Fruit fly (Drosophila melanogaster) whole organism, embryonic: ENCODE results near the gene CG14431.

Experiments
- Ada2b ChIP-seq: fragments of 200-800 bp; sonication (Bioruptor generic); IDR thresholded peaks from 2 replicates; pipeline ENCODE4 v1.3.6; 2022; ENCODE audit warnings: missing biosample characterization, missing genetic modification characterization
- Blimp-1 ChIP-seq: fragments of 200-800 bp; sonication (Bioruptor generic); optimal IDR thresholded peaks from 3 replicates; lab custom pipeline; 2018; ENCODE audit warnings: missing biosample characterization, missing genetic modification characterization, mild to moderate bottlenecking, moderate library complexity, missing genetic modification reagents
- CG10267 ChIP-seq: fragments of 200-800 bp; sonication (Bioruptor generic); optimal IDR thresholded peaks from 2 replicates; lab custom pipeline; 2018; ENCODE audit warnings: missing biosample characterization, mild to moderate bottlenecking, missing genetic modification characterization, moderate library complexity
- CG10979 ChIP-seq: fragments of 200-800 bp; sonication (Bioruptor generic); optimal IDR thresholded peaks from 2 replicates; lab custom pipeline; 2018; ENCODE audit warnings: missing biosample characterization, mild to moderate bottlenecking, missing genetic modification characterization, moderate library complexity
- CG11398 ChIP-seq: fragments of 200-800 bp; sonication (Bioruptor generic); optimal IDR thresholded peaks from 2 replicates; lab custom pipeline; 2016; ENCODE audit warnings: missing biosample characterization, missing genetic modification characterization
- CG11696 ChIP-seq: fragments of 200-800 bp; sonication (Bioruptor generic); IDR thresholded peaks from 2 replicates; pipeline ENCODE4 v1.3.6; 2022; ENCODE audit warnings: missing biosample characterization, missing genetic modification characterization
- CG12071 ChIP-seq: fragments of 200-800 bp; sonication (Bioruptor generic); optimal IDR thresholded peaks from 3 replicates; lab custom pipeline; 2018; ENCODE audit warnings: missing biosample characterization, mild to moderate bottlenecking, missing genetic modification characterization
- CG12299 ChIP-seq: fragments of 200-800 bp; sonication (Bioruptor generic); optimal IDR thresholded peaks from 2 replicates; lab custom pipeline; 2018; ENCODE audit warnings: missing biosample characterization, mild to moderate bottlenecking, missing genetic modification characterization
- CG12391 ChIP-seq: fragments of 200-800 bp; sonication (Bioruptor generic); optimal IDR thresholded peaks from 3 replicates; lab custom pipeline; 2018; ENCODE audit warnings: missing biosample characterization, mild to moderate bottlenecking, missing genetic modification characterization, moderate library complexity
- CG13775 ChIP-seq: fragments of 200-800 bp; sonication (Bioruptor generic); optimal IDR thresholded peaks from 3 replicates; lab custom pipeline; 2017; ENCODE audit warnings: missing biosample characterization, mild to moderate bottlenecking, missing genetic modification characterization
- CG17385 ChIP-seq: fragments of 200-800 bp; sonication (Bioruptor generic); optimal IDR thresholded peaks from 3 replicates; lab custom pipeline; 2018; ENCODE audit warnings: missing biosample characterization, mild to moderate bottlenecking, missing genetic modification characterization
- CG17912 ChIP-seq: fragments of 200-800 bp; sonication (Bioruptor generic); optimal IDR thresholded peaks from 2 replicates; lab custom pipeline; 2018; ENCODE audit warnings: missing biosample characterization, mild to moderate bottlenecking, missing genetic modification characterization
- CG2120 ChIP-seq: fragments of 200-800 bp; sonication (Bioruptor generic); optimal IDR thresholded peaks from 3 replicates; lab custom pipeline; 2016; ENCODE audit warnings: missing biosample characterization, missing genetic modification characterization
- CG2202 ChIP-seq: fragments of 200-800 bp; sonication (Bioruptor generic); optimal IDR thresholded peaks from 2 replicates; lab custom pipeline; 2018; ENCODE audit warnings: missing biosample characterization, mild to moderate bottlenecking, missing genetic modification characterization
- CG2889 ChIP-seq: fragments of 200-800 bp; sonication (Bioruptor generic); IDR thresholded peaks from 3 replicates; pipeline ENCODE4 v1.3.6; 2022; ENCODE audit warnings: missing biosample characterization, missing genetic modification characterization
- CG34224 ChIP-seq: fragments of 200-800 bp; sonication (Bioruptor generic); IDR thresholded peaks from 3 replicates; pipeline ENCODE4 v1.3.6; 2022; ENCODE audit warnings: missing biosample characterization, missing genetic modification characterization; ENCODE audit not compliant: partially characterized antibody
- CG3838 ChIP-seq: fragments of 200-800 bp; sonication (Bioruptor generic); optimal IDR thresholded peaks from 3 replicates; lab custom pipeline; 2016; ENCODE audit warnings: missing biosample characterization, missing genetic modification characterization
- CG4820 ChIP-seq: fragments of 200-800 bp; sonication (Bioruptor generic); optimal IDR thresholded peaks from 3 replicates; lab custom pipeline; 2016; ENCODE audit warnings: missing biosample characterization, missing genetic modification characterization
- CG6272 ChIP-seq: fragments of 200-800 bp; sonication (Bioruptor generic); IDR thresholded peaks from 2 replicates; pipeline ENCODE4 v1.3.6; 2022; ENCODE audit warnings: missing biosample characterization, missing genetic modification characterization
- CG9437 ChIP-seq: fragments of 200-800 bp; sonication (Bioruptor generic); optimal IDR thresholded peaks from 2 replicates; lab custom pipeline; 2018; ENCODE audit warnings: missing biosample characterization, mild to moderate bottlenecking, missing genetic modification characterization
- CrebB ChIP-seq: fragments of 200-800 bp; sonication (Bioruptor generic); optimal IDR thresholded peaks from 3 replicates; lab custom pipeline; 2018; ENCODE audit warnings: missing biosample characterization, mild to moderate bottlenecking, missing genetic modification characterization
- Dll ChIP-seq: fragments of 200-800 bp; sonication (Bioruptor generic); IDR thresholded peaks from 4 replicates; pipeline ENCODE4 v1.3.6; 2022; ENCODE audit warnings: missing biosample characterization, missing genetic modification characterization; ENCODE audit not compliant: partially characterized antibody
- Elba2 ChIP-seq: fragments of 200-800 bp; sonication (Bioruptor generic); optimal IDR thresholded peaks from 3 replicates; lab custom pipeline; 2016; ENCODE audit warnings: missing biosample characterization, missing genetic modification characterization
- Gug ChIP-seq: fragments of 200-800 bp; sonication (Bioruptor generic); IDR thresholded peaks from 4 replicates; pipeline ENCODE4 v1.3.6; 2022; ENCODE audit warnings: missing biosample characterization, missing genetic modification characterization
- HLHmδ ChIP-seq: fragments of 200-800 bp; sonication (Bioruptor generic); optimal IDR thresholded peaks from 2 replicates; lab custom pipeline; 2018; ENCODE audit warnings: missing biosample characterization, mild to moderate bottlenecking, missing genetic modification characterization, moderate library complexity
- Hey ChIP-seq: fragments of 200-800 bp; sonication (Bioruptor generic); optimal IDR thresholded peaks from 3 replicates; lab custom pipeline; 2018; ENCODE audit warnings: missing biosample characterization, mild to moderate bottlenecking, missing genetic modification characterization
- Hr78 ChIP-seq, 2 experiments: fragments of 200-800 bp in 1 of 2; fragments of >200 bp in 1 of 2; sonication (Bioruptor generic) in 1 of 2; optimal IDR thresholded peaks; 2 replicates each; lab custom pipeline; 2017 to 2019; ENCODE audit warnings: missing biosample characterization in 2 of 2, missing genetic modification characterization in 2 of 2, mild to moderate bottlenecking in 1 of 2, moderate library complexity in 1 of 2
- Jarid2 ChIP-seq: fragments of 200-800 bp; sonication (Bioruptor generic); optimal IDR thresholded peaks from 3 replicates; lab custom pipeline; 2017; ENCODE audit warnings: mild to moderate bottlenecking, missing biosample characterization, missing genetic modification reagents, missing genetic modification characterization
- Pdp1 ChIP-seq, 2 experiments: fragments of 200-800 bp; sonication (Bioruptor generic); optimal IDR thresholded peaks; 3 replicates each; lab custom pipeline; 2016; ENCODE audit warnings: missing biosample characterization in 2 of 2, missing genetic modification characterization in 2 of 2, mild to moderate bottlenecking in 1 of 2, moderate library complexity in 1 of 2
- Sin3A ChIP-seq: fragments of >200 bp; optimal IDR thresholded peaks from 2 replicates; lab custom pipeline; 2018
- bigmax ChIP-seq: fragments of 200-800 bp; sonication (Bioruptor generic); optimal IDR thresholded peaks from 2 replicates; lab custom pipeline; 2018; ENCODE audit warnings: missing biosample characterization, mild to moderate bottlenecking, missing genetic modification characterization
- btn ChIP-seq: fragments of 200-800 bp; sonication (Bioruptor generic); optimal IDR thresholded peaks from 2 replicates; lab custom pipeline; 2016; ENCODE audit warnings: missing biosample characterization, missing genetic modification characterization
- croc ChIP-seq: fragments of 200-800 bp; sonication (Bioruptor generic); conservative IDR thresholded peaks from 3 replicates; pipeline ENCODE4 v1.3.6; 2022; ENCODE audit warnings: missing biosample characterization, missing genetic modification characterization
- cwo ChIP-seq: fragments of 200-800 bp; sonication (Bioruptor generic); optimal IDR thresholded peaks from 3 replicates; lab custom pipeline; 2017; ENCODE audit warnings: missing biosample characterization, missing genetic modification characterization, mild to moderate bottlenecking, moderate library complexity, missing genetic modification reagents
- dimm ChIP-seq: fragments of 200-800 bp; sonication (Bioruptor generic); IDR thresholded peaks from 2 replicates; pipeline ENCODE4 v1.3.6; 2022; ENCODE audit warnings: missing biosample characterization, missing genetic modification characterization
- ftz-f1 ChIP-seq: fragments of 200-800 bp; sonication (Bioruptor generic); optimal IDR thresholded peaks from 2 replicates; lab custom pipeline; 2016; ENCODE audit warnings: missing biosample characterization, missing genetic modification characterization
- gcm ChIP-seq: fragments of 200-800 bp; sonication (Bioruptor generic); optimal IDR thresholded peaks from 2 replicates; lab custom pipeline; 2019; ENCODE audit warnings: missing biosample characterization, mild to moderate bottlenecking, missing genetic modification characterization, moderate library complexity
- gem ChIP-seq: fragments of 200-800 bp; sonication (Bioruptor generic); optimal IDR thresholded peaks from 2 replicates; lab custom pipeline; 2019; ENCODE audit warnings: missing biosample characterization, mild to moderate bottlenecking, missing genetic modification characterization, moderate library complexity
- gro ChIP-seq: fragments of 200-800 bp; sonication (Bioruptor generic); optimal IDR thresholded peaks from 2 replicates; lab custom pipeline; 2016; ENCODE audit warnings: missing biosample characterization, missing genetic modification characterization
- ham ChIP-seq: fragments of 200-800 bp; sonication (Bioruptor generic); IDR thresholded peaks from 2 replicates; pipeline ENCODE4 v1.3.6; 2022; ENCODE audit warnings: missing biosample characterization, missing genetic modification characterization
- jigr1 ChIP-seq: fragments of 200-800 bp; sonication (Bioruptor generic); IDR thresholded peaks from 3 replicates; pipeline ENCODE4 v1.3.6; 2022; ENCODE audit warnings: missing biosample characterization, missing genetic modification characterization
- jumu ChIP-seq: fragments of 200-800 bp; sonication (Bioruptor generic); optimal IDR thresholded peaks from 3 replicates; lab custom pipeline; 2016; ENCODE audit warnings: missing biosample characterization, missing genetic modification characterization
- knrl ChIP-seq: fragments of 200-800 bp; sonication (Bioruptor generic); IDR thresholded peaks from 3 replicates; pipeline ENCODE4 v1.3.6; 2022; ENCODE audit warnings: missing biosample characterization, missing genetic modification characterization; ENCODE audit not compliant: partially characterized antibody
- mld ChIP-seq: fragments of 200-800 bp; sonication (Bioruptor generic); IDR thresholded peaks from 3 replicates; pipeline ENCODE4 v1.3.6; 2022; ENCODE audit warnings: missing biosample characterization, missing genetic modification characterization; ENCODE audit not compliant: partially characterized antibody
- pros ChIP-seq: fragments of 200-800 bp; sonication (Bioruptor generic); optimal IDR thresholded peaks from 3 replicates; lab custom pipeline; 2019; ENCODE audit warnings: missing biosample characterization, mild to moderate bottlenecking, missing genetic modification characterization, moderate library complexity
- sens-2 ChIP-seq: fragments of 200-800 bp; sonication (Bioruptor generic); IDR thresholded peaks from 2 replicates; pipeline ENCODE4 v1.3.6; 2022; ENCODE audit warnings: missing biosample characterization, missing genetic modification characterization
- slou ChIP-seq: fragments of 200-800 bp; sonication (Bioruptor generic); optimal IDR thresholded peaks from 3 replicates; lab custom pipeline; 2016; ENCODE audit warnings: missing biosample characterization, missing genetic modification characterization
- wdn ChIP-seq: fragments of 200-800 bp; sonication (Bioruptor generic); IDR thresholded peaks from 2 replicates; pipeline ENCODE4 v1.3.6; 2022; ENCODE audit warnings: missing biosample characterization, missing genetic modification characterization
- yki ChIP-seq: fragments of >200 bp; optimal IDR thresholded peaks from 3 replicates; lab custom pipeline; 2018

The CG14431 gene

DNA sequence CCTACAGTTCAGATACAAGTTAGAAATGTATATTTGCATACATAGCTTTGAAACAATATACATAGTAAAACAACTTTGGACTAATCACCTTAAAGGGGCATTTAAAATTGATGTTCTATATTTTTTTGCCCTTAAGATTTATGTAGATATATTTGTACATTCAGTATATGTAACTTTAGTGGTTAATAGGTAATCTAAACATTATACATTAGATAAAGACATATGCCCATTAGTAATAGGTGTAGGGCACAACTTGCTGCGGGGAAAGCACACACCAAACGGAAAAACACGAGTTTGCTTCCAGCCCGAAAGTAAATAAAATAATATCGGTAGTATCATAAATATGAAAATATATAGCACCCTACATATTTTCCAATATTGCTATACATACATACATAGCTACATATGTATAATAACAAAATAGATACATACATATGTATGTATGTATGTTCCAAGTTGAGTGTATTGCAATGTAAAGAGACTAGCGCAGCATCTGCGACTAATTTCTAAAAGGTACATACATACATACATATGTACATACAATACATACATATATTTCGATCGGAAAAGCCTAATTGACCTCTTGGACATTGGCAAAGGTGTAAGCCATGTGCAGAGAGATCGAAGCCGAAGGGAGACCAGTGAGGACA, 44.7 kb upstream of the CG14431 start, which contains the start of gene CG43736 (continued):
- TF ChIP-seq CG12299 (tag; lab: Kevin White, UChicago) (peak; percentile 94), Dll (GFP tag; lab: Robert Waterston, UW) (no peak), CG6272 (GFP tag; lab: Robert Waterston, UW) (peak; percentile 69), cwo (GFP tag; lab: Kevin White, UChicago) (peak; percentile 93), CG10979 (tag; lab: Kevin White, UChicago) (peak; percentile 97), CG11696 (GFP tag; lab: Robert Waterston, UW) (peak; percentile 61), HLHmδ (GFP tag; lab: Kevin White, UChicago) (no peak), wdn (GFP tag; lab: Robert Waterston, UW) (peak; percentile 70; the same call in 1 of the 2 replicates), CG12071 (peak; percentile 95), CG9437 (GFP tag; lab: Kevin White, UChicago) (peak; percentile 92), CG34224 (no peak), ftz-f1 (GFP tag; lab: Kevin White, UChicago) (peak; percentile 20), CG2202 (peak; percentile 83), CG3838 (GFP tag; lab: Kevin White, UChicago) (peak; percentile 69), CG17385 (peak; percentile 83), Jarid2 (GFP tag; lab: Kevin White, UChicago) (peak; percentile 83), Sin3A (lab: Kevin White, UChicago) (no peak), ham (peak; percentile 53; the same call in 1 of the 2 replicates), CG12391 (peak; percentile 97), sens-2 (GFP tag; lab: Robert Waterston, UW) (peak; percentile 59; the same call in 1 of the 2 replicates), CrebB (tag; lab: Kevin White, UChicago) (peak; percentile 92), jumu (GFP tag; lab: Kevin White, UChicago) (peak; percentile 92), Blimp-1 (GFP tag; lab: Kevin White, UChicago) (peak; percentile 96), croc (peak; percentile 90), Hey (tag; lab: Kevin White, UChicago) (peak; percentile 78), CG11398 (GFP tag; lab: Kevin White, UChicago) (peak; percentile 85), CG17912 (GFP tag; lab: Kevin White, UChicago) (peak; percentile 83), Gug (GFP tag; lab: Robert Waterston, UW) (peak; percentile 86), CG2120 (GFP tag; lab: Kevin White, UChicago) (peak; percentile 97), Pdp1 (GFP tag; optimal IDR thresholded peaks at IDR 0.05; lab: Kevin White, UChicago) (peak; percentile 84 to 94), slou (GFP tag; lab: Kevin White, UChicago) (peak; percentile 87), btn (GFP tag; lab: Kevin White, UChicago) (peak; percentile 79), CG13775 (GFP tag; lab: Kevin White, UChicago) (peak; percentile 92), gro (GFP tag; lab: Kevin White, UChicago) (peak; percentile 90), pros (GFP tag; lab: Kevin White, UChicago) (no peak), bigmax (GFP tag; lab: Kevin White, UChicago) (peak; percentile 48), Ada2b (GFP tag; lab: Robert Waterston, UW) (peak; percentile 89), CG4820 (GFP tag; lab: Kevin White, UChicago) (peak; percentile 94), yki (lab: Kevin White, UChicago) (no peak), CG10267 (tag; lab: Kevin White, UChicago) (peak; percentile 92), gcm (peak; percentile 95), gem (tag; lab: Kevin White, UChicago) (peak; percentile 98), mld (GFP tag; lab: Robert Waterston, UW) (no peak), Elba2 (GFP tag; lab: Kevin White, UChicago) (no peak), knrl (GFP tag; lab: Robert Waterston, UW) (no peak), CG2889 (GFP tag; lab: Robert Waterston, UW) (peak; percentile 69), Hr78 (GFP tag; optimal IDR thresholded peaks at IDR 0.05; lab: Kevin White, UChicago) (peak in 1 of 2 experiments; percentile 98), dimm (GFP tag; lab: Robert Waterston, UW) (peak; percentile 70), jigr1 (peak; percentile 75; the same call in 1 of the 3 replicates)
